Fruit fly (Drosophila melanogaster): ENCODE data around the gene eIF4E1.

The eIF4E1 gene

DNA sequence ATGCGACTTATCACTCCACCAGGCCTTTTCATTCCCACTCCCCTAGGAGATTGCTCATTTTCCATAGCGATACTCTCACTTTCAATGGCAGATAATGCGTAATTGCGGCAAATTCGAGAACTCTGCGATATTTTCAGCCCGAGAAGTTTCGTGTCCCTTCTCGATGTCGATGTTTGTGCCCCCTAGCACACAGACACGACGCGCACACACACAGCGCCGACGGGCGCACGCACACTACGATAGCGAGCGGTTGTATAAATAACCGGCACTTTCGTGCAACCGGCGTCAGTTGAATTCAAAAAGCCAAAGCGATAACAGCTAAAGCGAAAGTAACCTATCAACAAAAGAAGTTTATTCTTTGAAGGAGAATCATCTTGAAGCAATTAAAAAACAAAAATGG lies 20.7 kb downstream of the eIF4E1 start, which contains the start of gene Hsp23:
Gene Hsp23, plus strand, starts transcription at position 281 of the 400 bp plus-strand sequence.
- TF ChIP-seq EcR (GFP tag; optimal IDR thresholded peaks at IDR 0.05) (peak; percentile 80), CG8159 (tag; optimal IDR thresholded peaks at IDR 0.05) (no peak), fd96Ca (GFP tag; IDR thresholded peaks at IDR 0.05) (0 out of 3 replicates have a peak, but pooled peaks have one; percentile 34), CG14655 (GFP tag; optimal IDR thresholded peaks at IDR 0.05) (peak; percentile 24), CG12605 (GFP tag; IDR thresholded peaks at IDR 0.05) (peak; percentile 59), gl (tag; optimal IDR thresholded peaks at IDR 0.05) (peak; percentile 16), CG8301 (tag; optimal IDR thresholded peaks at IDR 0.05) (peak; percentile 5), rn (GFP tag; IDR thresholded peaks at IDR 0.05) (no peak), Ets98B (GFP tag; IDR thresholded peaks at IDR 0.05) (0 out of 2 replicates have a peak, but pooled peaks have one; percentile 39), CG32121 (GFP tag; IDR thresholded peaks at IDR 0.05) (peak; percentile 56; the same call in 1 of the 2 replicates), CG13204 (GFP tag; optimal IDR thresholded peaks at IDR 0.05) (peak; percentile 19), CG9948 (tag; optimal IDR thresholded peaks at IDR 0.05) (no peak), CG34367 (tag; optimal IDR thresholded peaks at IDR 0.05) (peak; percentile 9), D1 (tag; optimal IDR thresholded peaks at IDR 0.05) (no peak), CG15710 (tag; optimal IDR thresholded peaks at IDR 0.05) (peak; percentile 6), Snoo (tag; optimal IDR thresholded peaks at IDR 0.05) (peak; percentile 51), CG4496 (GFP tag; IDR thresholded peaks at IDR 0.05) (peak; percentile 53; the same call in 1 of the 3 replicates), Pif1A (GFP tag; optimal IDR thresholded peaks at IDR 0.05) (no peak), Pif1B (GFP tag; optimal IDR thresholded peaks at IDR 0.05) (peak; percentile 35), CG10348 (GFP tag; IDR thresholded peaks at IDR 0.05) (no peak), CG17806 (tag; optimal IDR thresholded peaks at IDR 0.05) (no peak)

DNA sequence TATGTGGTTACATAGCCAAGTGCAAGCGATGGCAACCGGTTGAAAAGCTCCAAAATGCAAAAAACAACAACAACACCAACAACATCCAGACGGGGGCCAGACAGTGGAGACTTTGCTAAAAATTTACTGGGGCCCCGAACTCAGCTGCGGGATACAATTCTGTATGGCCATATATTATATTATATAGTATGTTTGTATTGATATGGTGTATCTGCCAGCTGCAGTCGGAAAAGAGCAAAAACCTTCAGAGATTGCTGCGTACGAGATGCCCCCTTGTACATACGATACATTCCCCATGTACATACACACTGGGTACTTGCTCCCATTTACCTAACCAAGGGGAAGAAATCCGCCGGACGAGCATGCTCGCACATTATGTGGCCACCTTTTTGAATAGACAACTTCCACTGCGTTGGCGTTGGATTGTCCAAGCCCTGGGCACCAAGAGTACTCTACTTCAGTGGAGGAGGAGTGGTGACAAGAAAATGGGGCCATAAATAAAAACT lies 21.9 kb downstream of the eIF4E1 start:
- TF ChIP-seq EcR (GFP tag; optimal IDR thresholded peaks at IDR 0.05) (peak; percentile 88), CG10348 (GFP tag; IDR thresholded peaks at IDR 0.05) (no peak), CG4496 (GFP tag; IDR thresholded peaks at IDR 0.05) (no peak), Pif1A (GFP tag; optimal IDR thresholded peaks at IDR 0.05) (no peak), Snoo (tag; optimal IDR thresholded peaks at IDR 0.05) (peak; percentile 76)

DNA sequence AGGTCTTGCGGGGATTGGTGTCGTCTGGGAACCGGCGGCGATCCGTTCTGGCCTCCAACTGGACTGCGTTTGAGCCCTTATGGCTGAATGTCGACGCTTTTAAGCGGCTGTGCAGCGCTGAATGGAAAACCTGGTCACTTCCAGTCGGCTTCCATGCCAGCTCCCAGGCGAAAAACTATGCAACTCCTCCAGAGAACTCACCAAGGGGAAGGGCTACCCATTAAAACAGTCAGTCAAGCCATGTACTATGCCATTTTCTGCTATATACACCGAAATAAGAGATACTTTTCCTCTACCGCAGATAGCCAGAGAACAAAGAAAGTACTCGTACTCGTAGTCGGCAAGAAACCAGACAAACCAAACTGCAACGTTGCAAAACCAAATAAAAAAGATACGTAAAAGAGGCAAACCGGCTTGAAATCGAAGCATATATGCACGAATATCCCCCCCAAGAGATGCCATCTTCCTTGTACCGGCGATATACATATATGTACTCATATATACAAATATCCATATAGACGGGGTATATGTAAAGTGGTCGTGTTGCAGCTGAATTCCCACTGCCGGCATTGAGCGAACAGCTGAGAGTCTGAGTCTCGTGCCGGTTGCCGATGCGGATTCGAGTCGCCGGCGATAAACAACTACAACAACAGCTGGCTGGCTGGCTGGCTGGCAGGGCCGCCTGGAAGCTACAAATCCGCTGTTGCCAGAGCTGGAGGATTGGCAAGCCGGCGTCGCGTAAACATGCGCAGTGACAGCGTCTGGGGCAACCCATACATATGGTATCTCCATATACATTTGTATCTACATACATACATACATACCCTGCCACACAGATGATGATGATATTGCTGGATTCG lies 22.5 kb downstream of the eIF4E1 start, which contains the start of gene Hsp67Ba:
Gene Hsp67Ba, minus strand, starts transcription at position 51 of the 860 bp plus-strand sequence.
- TF ChIP-seq CG9948 (tag; optimal IDR thresholded peaks at IDR 0.05) (no peak), CG13204 (GFP tag; optimal IDR thresholded peaks at IDR 0.05) (peak; percentile 80), CG17806 (tag; optimal IDR thresholded peaks at IDR 0.05) (no peak), gl (tag; optimal IDR thresholded peaks at IDR 0.05) (no peak), fd96Ca (GFP tag; IDR thresholded peaks at IDR 0.05) (no peak), CG4496 (GFP tag; IDR thresholded peaks at IDR 0.05) (0 out of 3 replicates have a peak, but pooled peaks have one; percentile 41), CG15710 (tag; optimal IDR thresholded peaks at IDR 0.05) (no peak), CG34367 (tag; optimal IDR thresholded peaks at IDR 0.05) (no peak), Pif1A (GFP tag; optimal IDR thresholded peaks at IDR 0.05) (no peak), CG14655 (GFP tag; optimal IDR thresholded peaks at IDR 0.05) (no peak), Snoo (tag; optimal IDR thresholded peaks at IDR 0.05) (no peak), Pif1B (GFP tag; optimal IDR thresholded peaks at IDR 0.05) (peak; percentile 11), CG8301 (tag; optimal IDR thresholded peaks at IDR 0.05) (no peak), rn (GFP tag; IDR thresholded peaks at IDR 0.05) (no peak), D1 (tag; optimal IDR thresholded peaks at IDR 0.05) (no peak), CG10348 (GFP tag; IDR thresholded peaks at IDR 0.05) (no peak), CG32121 (GFP tag; IDR thresholded peaks at IDR 0.05) (no peak), EcR (GFP tag; optimal IDR thresholded peaks at IDR 0.05) (no peak), Ets98B (GFP tag; IDR thresholded peaks at IDR 0.05) (no peak), CG8159 (tag; optimal IDR thresholded peaks at IDR 0.05) (no peak), CG12605 (GFP tag; IDR thresholded peaks at IDR 0.05) (0 out of 2 replicates have a peak, but pooled peaks have one; percentile 39)

DNA sequence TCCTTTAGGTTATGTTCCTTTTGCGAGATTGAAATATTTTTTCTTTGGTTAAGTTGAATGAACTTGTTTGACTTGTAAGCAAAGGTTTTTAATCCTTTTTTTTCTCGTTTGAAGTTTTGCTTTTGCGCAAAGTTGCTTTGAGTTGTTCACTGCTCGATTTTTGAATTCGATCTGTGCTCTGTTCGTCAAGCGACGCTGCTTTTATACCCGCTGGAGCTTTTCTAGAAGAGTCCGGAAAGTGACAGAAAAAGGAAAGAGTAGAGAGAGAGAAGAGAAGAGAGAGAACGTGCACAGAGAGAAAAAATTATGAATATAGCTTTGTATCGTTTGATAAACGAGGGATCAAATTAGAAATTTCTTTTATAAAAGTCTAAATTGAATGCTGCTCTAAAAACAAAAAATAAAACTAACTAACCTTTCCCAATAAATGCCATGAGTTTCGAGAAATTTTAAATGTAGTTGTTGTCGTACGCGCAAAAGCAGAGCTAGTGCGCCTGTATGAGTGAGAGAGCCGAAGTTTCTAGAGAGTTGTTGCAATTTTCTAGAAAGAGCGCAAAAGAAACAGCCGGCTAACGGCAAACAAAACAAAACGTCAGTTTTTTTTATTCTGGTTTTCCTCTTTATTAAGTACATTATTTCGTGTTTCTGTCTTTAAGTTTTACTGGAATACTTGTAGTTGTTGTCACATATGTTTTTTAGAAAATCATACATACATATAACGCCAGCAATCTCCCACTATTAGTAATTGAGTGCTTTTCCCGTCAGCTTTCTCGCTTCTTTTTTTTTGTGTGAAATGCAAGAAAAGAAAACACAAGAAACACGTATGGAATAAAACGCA lies 24.8 kb downstream of the eIF4E1 start, which contains the start of gene Hsp26:
Gene Hsp26, minus strand, starts transcription at position 230 of the 838 bp plus-strand sequence.
- peak; percentile 95 for TF ChIP-seq Pif1A (GFP tag; optimal IDR thresholded peaks at IDR 0.05)
- TF ChIP-seq gl (tag; optimal IDR thresholded peaks at IDR 0.05): peak; percentile 85
- TF ChIP-seq Pif1B (GFP tag; optimal IDR thresholded peaks at IDR 0.05): peak; percentile 93
- peak; percentile 70 for TF ChIP-seq fd96Ca (GFP tag; IDR thresholded peaks at IDR 0.05)
- peak; percentile 85 for TF ChIP-seq CG34367 (tag; optimal IDR thresholded peaks at IDR 0.05)
- TF ChIP-seq CG13204 (GFP tag; optimal IDR thresholded peaks at IDR 0.05): no peak
- TF ChIP-seq CG9948 (tag; optimal IDR thresholded peaks at IDR 0.05): peak; percentile 87
- peak; percentile 97 for TF ChIP-seq EcR (GFP tag; optimal IDR thresholded peaks at IDR 0.05)
- TF ChIP-seq CG4496 (GFP tag; IDR thresholded peaks at IDR 0.05): peak; percentile 95
- 0 out of 2 replicates have a peak, but pooled peaks have one; percentile 34 for TF ChIP-seq CG10348 (GFP tag; IDR thresholded peaks at IDR 0.05)
- peak; percentile 95 for TF ChIP-seq CG32121 (GFP tag; IDR thresholded peaks at IDR 0.05)
- peak; percentile 93 for TF ChIP-seq CG12605 (GFP tag; IDR thresholded peaks at IDR 0.05)
- peak; percentile 79 for TF ChIP-seq CG15710 (tag; optimal IDR thresholded peaks at IDR 0.05)
- TF ChIP-seq Ets98B (GFP tag; IDR thresholded peaks at IDR 0.05): peak; percentile 95
- no peak for TF ChIP-seq D1 (tag; optimal IDR thresholded peaks at IDR 0.05)
- peak; percentile 88 for TF ChIP-seq Snoo (tag; optimal IDR thresholded peaks at IDR 0.05)
- peak; percentile 90 for TF ChIP-seq CG14655 (GFP tag; optimal IDR thresholded peaks at IDR 0.05)
- TF ChIP-seq CG8159 (tag; optimal IDR thresholded peaks at IDR 0.05): peak; percentile 88
- TF ChIP-seq CG8301 (tag; optimal IDR thresholded peaks at IDR 0.05): peak; percentile 89
- peak; percentile 78 for TF ChIP-seq rn (GFP tag; IDR thresholded peaks at IDR 0.05)
- TF ChIP-seq CG17806 (tag; optimal IDR thresholded peaks at IDR 0.05): peak; percentile 89

Measured in whole organism, pupa.